Fruit fly (Drosophila melanogaster): ENCODE results near the gene GstD6.

The GstD6 gene

dm6 chr3R:12356044-12356443, 20.9 kb upstream of the GstD6 start, which contains the start of gene MBD-R2 (continued):
- TF ChIP-seq CG12659 (GFP tag; optimal IDR thresholded peaks at IDR 0.05) = peak; percentile 62
- TF ChIP-seq hkb (optimal IDR thresholded peaks at IDR 0.05) = no peak
- TF ChIP-seq hkb (GFP tag; IDR thresholded peaks at IDR 0.05) = no peak
- TF ChIP-seq Xrp1 (GFP tag; IDR thresholded peaks at IDR 0.05) = 0 out of 2 replicates have a peak, but pooled peaks have one; percentile 16
- no peak for TF ChIP-seq CG32772 (GFP tag; IDR thresholded peaks at IDR 0.05)
- peak; percentile 69 for TF ChIP-seq CG16813 (GFP tag; IDR thresholded peaks at IDR 0.05; ENCODE audit: partially characterized antibody)
- TF ChIP-seq Nf-YB (GFP tag; optimal IDR thresholded peaks at IDR 0.05) = no peak
- peak; percentile 71 for TF ChIP-seq hbn (GFP tag; IDR thresholded peaks at IDR 0.05; ENCODE audit: partially characterized antibody)
- no peak for TF ChIP-seq onecut (GFP tag; IDR thresholded peaks at IDR 0.05)
- no peak for TF ChIP-seq CG10654 (GFP tag; optimal IDR thresholded peaks at IDR 0.05)
- TF ChIP-seq CG3065 (GFP tag; optimal IDR thresholded peaks at IDR 0.05) = no peak
- no peak for TF ChIP-seq CG32532 (GFP tag; IDR thresholded peaks at IDR 0.05)
- TF ChIP-seq fd102C (GFP tag; optimal IDR thresholded peaks at IDR 0.05) = no peak
- TF ChIP-seq HHEX (GFP tag; optimal IDR thresholded peaks at IDR 0.05) = no peak
- TF ChIP-seq CG18262 (tag; optimal IDR thresholded peaks at IDR 0.05) = no peak
- TF ChIP-seq gem (tag; optimal IDR thresholded peaks at IDR 0.05) = peak; percentile 22
- peak; percentile 94 for TF ChIP-seq CG4617 (GFP tag; optimal IDR thresholded peaks at IDR 0.05; ENCODE audit: borderline replicate concordance)
- TF ChIP-seq PHDP (tag; optimal IDR thresholded peaks at IDR 0.05) = peak; percentile 11
- peak; percentile 52; the same call in 2 of the 3 replicates for TF ChIP-seq vnd (GFP tag; IDR thresholded peaks at IDR 0.05; ENCODE audit: partially characterized antibody)
- peak; percentile 38 for TF ChIP-seq CG2712 (tag; optimal IDR thresholded peaks at IDR 0.05)
- no peak for TF ChIP-seq NC2α (GFP tag; optimal IDR thresholded peaks at IDR 0.05)
- peak; percentile 65 for TF ChIP-seq stwl (tag; optimal IDR thresholded peaks at IDR 0.05)
- TF ChIP-seq cwo (GFP tag; optimal IDR thresholded peaks at IDR 0.05) = no peak
- no peak for TF ChIP-seq Hey (tag; optimal IDR thresholded peaks at IDR 0.05)
- TF ChIP-seq Optix (GFP tag; IDR thresholded peaks at IDR 0.05) = no peak
- peak; percentile 24 for TF ChIP-seq Nf-YC (tag; optimal IDR thresholded peaks at IDR 0.05)
- no peak for TF ChIP-seq H2.0 (GFP tag; IDR thresholded peaks at IDR 0.05)
- TF ChIP-seq ind (GFP tag; optimal IDR thresholded peaks at IDR 0.05) = no peak
- no peak for TF ChIP-seq Mrtf (GFP tag; IDR thresholded peaks at IDR 0.05)
- no peak for TF ChIP-seq Hsf (GFP tag; optimal IDR thresholded peaks at IDR 0.05)
- TF ChIP-seq Blimp-1 (GFP tag; optimal IDR thresholded peaks at IDR 0.05) = no peak
- no peak for TF ChIP-seq slou (GFP tag; optimal IDR thresholded peaks at IDR 0.05)
- no peak for TF ChIP-seq pb (GFP tag; optimal IDR thresholded peaks at IDR 0.05)
- 0 out of 3 replicates have a peak, but pooled peaks have one; percentile 48 for TF ChIP-seq mld (GFP tag; IDR thresholded peaks at IDR 0.05; ENCODE audit: partially characterized antibody)
- TF ChIP-seq CG10366 (GFP tag; IDR thresholded peaks at IDR 0.05) = no peak
- TF ChIP-seq CG4424 (GFP tag; optimal IDR thresholded peaks at IDR 0.05) = no peak
- no peak for TF ChIP-seq Taf1 (GFP tag; IDR thresholded peaks at IDR 0.05)
- TF ChIP-seq CG6654 (GFP tag; optimal IDR thresholded peaks at IDR 0.05) = no peak
- no peak for TF ChIP-seq emc (GFP tag; optimal IDR thresholded peaks at IDR 0.05)
- TF ChIP-seq CG11723 (GFP tag; optimal IDR thresholded peaks at IDR 0.05) = no peak
- no peak for TF ChIP-seq CG17802 (tag; optimal IDR thresholded peaks at IDR 0.05)
- no peak for TF ChIP-seq CG12071 (GFP tag; optimal IDR thresholded peaks at IDR 0.05)
- peak; percentile 20 for TF ChIP-seq phol (tag; optimal IDR thresholded peaks at IDR 0.05)
- TF ChIP-seq pzg (GFP tag; optimal IDR thresholded peaks at IDR 0.05) = peak; percentile 67
- TF ChIP-seq CG13894 (tag; optimal IDR thresholded peaks at IDR 0.05) = no peak
- peak; percentile 39 for TF ChIP-seq CG1603 (tag; optimal IDR thresholded peaks at IDR 0.05)
- peak; percentile 80 for TF ChIP-seq unc-4 (GFP tag; IDR thresholded peaks at IDR 0.05; ENCODE audit: partially characterized antibody)
- no peak for TF ChIP-seq ap (GFP tag; IDR thresholded peaks at IDR 0.05)
- no peak for TF ChIP-seq ab (GFP tag; optimal IDR thresholded peaks at IDR 0.05)
- TF ChIP-seq CG33557 (GFP tag; optimal IDR thresholded peaks at IDR 0.05) = no peak
- TF ChIP-seq kah (GFP tag; optimal IDR thresholded peaks at IDR 0.05) = no peak
